Worm (Caenorhabditis elegans) whole organism, young adult: ENCODE data around the gene srw-118.

Experiments
- B0336.3 ChIP-seq: fragments of 200-800 bp; sonication (Bioruptor generic); IDR thresholded peaks from 2 replicates; pipeline ENCODE4 v1.3.6; 2022; ENCODE audit warnings: missing genetic modification characterization, missing compliant biosample characterization
- F49E8.2 ChIP-seq: sonication (generic microtip); optimal IDR thresholded peaks from 3 replicates; lab custom pipeline; 2017; ENCODE audit warnings: missing genetic modification characterization, mild to moderate bottlenecking, missing compliant biosample characterization, antibody characterized with exemption, moderate library complexity; ENCODE audit not compliant: insufficient read depth
- T07F8.4 ChIP-seq: sonication (generic microtip); optimal IDR thresholded peaks from 2 replicates; lab custom pipeline; 2016; ENCODE audit warnings: mild to moderate bottlenecking, missing genetic modification characterization, moderate library complexity, missing compliant biosample characterization
- Y67H2A.10 ChIP-seq: fragments of 200-800 bp; sonication (Bioruptor generic); conservative IDR thresholded peaks from 2 replicates; pipeline ENCODE4 v1.3.6; 2022; ENCODE audit warnings: missing genetic modification reagents, missing genetic modification characterization, missing compliant biosample characterization
- Y79H2A.3 ChIP-seq: fragments of 200-800 bp; sonication (Bioruptor generic); conservative IDR thresholded peaks from 2 replicates; pipeline ENCODE4 v1.3.6; 2022; ENCODE audit warnings: missing genetic modification reagents, missing genetic modification characterization, missing compliant biosample characterization
- egl-18 ChIP-seq: fragments of 200-800 bp; sonication (Bioruptor generic); IDR thresholded peaks from 2 replicates; pipeline ENCODE4 v1.3.6; 2022; ENCODE audit warnings: missing genetic modification reagents, missing genetic modification characterization, missing compliant biosample characterization
- lin-26 ChIP-seq: fragments of 200-800 bp; sonication (Bioruptor generic); IDR thresholded peaks from 2 replicates; pipeline ENCODE4 v1.3.6; 2022; ENCODE audit warnings: missing genetic modification reagents, missing genetic modification characterization, missing compliant biosample characterization
- somi-1 ChIP-seq: fragments of 200-800 bp; sonication (Bioruptor generic); optimal IDR thresholded peaks from 2 replicates; lab custom pipeline; 2018; ENCODE audit warnings: mild to moderate bottlenecking, missing genetic modification characterization, missing compliant biosample characterization
- ztf-26 ChIP-seq: sonication (generic microtip); optimal IDR thresholded peaks from 2 replicates; lab custom pipeline; 2017; ENCODE audit warnings: missing genetic modification characterization, missing compliant biosample characterization
- ztf-28 ChIP-seq: fragments of 200-800 bp; sonication (Bioruptor generic); IDR thresholded peaks from 2 replicates; pipeline ENCODE4 v1.3.6; 2022; ENCODE audit warnings: missing genetic modification reagents, missing genetic modification characterization, missing compliant biosample characterization

ce11 chrV:2991485-2991884 is 11.6 kb upstream of the srw-118 start, which contains the start of gene srw-121:
- TF ChIP-seq B0336.3 (GFP tag; lab: Robert Waterston, UW): no peak
- TF ChIP-seq ztf-28 (GFP tag; lab: Robert Waterston, UW): no peak
- TF ChIP-seq somi-1 (GFP tag; lab: Kevin White, UChicago): no peak
- no peak for TF ChIP-seq lin-26 (GFP tag; lab: Robert Waterston, UW)
- no peak for TF ChIP-seq T07F8.4 (tag; lab: Kevin White, UChicago)
- TF ChIP-seq Y79H2A.3 (GFP tag; lab: Robert Waterston, UW): no peak
- no peak for TF ChIP-seq ztf-26 (tag; lab: Kevin White, UChicago)
- TF ChIP-seq Y67H2A.10 (GFP tag; lab: Robert Waterston, UW): no peak
- no peak for TF ChIP-seq egl-18
- TF ChIP-seq F49E8.2 (tag; lab: Kevin White, UChicago): no peak
